Fruit fly (Drosophila melanogaster) whole organism, pupa: Measurements from ENCODE around the gene CG13077.
A peak's percentile ranks its signal among the peaks of the same experiment; 100 is the strongest.

ENCODE experiments used
- CG17806 ChIP-seq: fragments of 200-800 bp; sonication (Bioruptor generic); optimal IDR thresholded peaks from 2 replicates; lab custom pipeline; 2018; ENCODE audit warnings: missing biosample characterization, mild to moderate bottlenecking, missing genetic modification characterization, moderate library complexity
- D1 ChIP-seq: fragments of 200-800 bp; sonication (Bioruptor generic); optimal IDR thresholded peaks from 2 replicates; lab custom pipeline; 2018; ENCODE audit warnings: missing biosample characterization, mild to moderate bottlenecking, missing genetic modification characterization, moderate library complexity
- EcR ChIP-seq: fragments of 200-800 bp; sonication (Bioruptor generic); optimal IDR thresholded peaks from 3 replicates; lab custom pipeline; 2019; ENCODE audit warnings: missing biosample characterization, missing genetic modification characterization, mild to moderate bottlenecking, moderate library complexity, missing genetic modification reagents
- Pif1A ChIP-seq: fragments of 200-800 bp; sonication (Bioruptor generic); optimal IDR thresholded peaks from 3 replicates; lab custom pipeline; 2016; ENCODE audit warnings: missing biosample characterization, missing genetic modification characterization
- fd96Ca ChIP-seq: fragments of 200-800 bp; sonication (Bioruptor generic); IDR thresholded peaks from 3 replicates; pipeline ENCODE4 v1.3.6; 2022; ENCODE audit warnings: missing biosample characterization, missing genetic modification characterization
- gl ChIP-seq: fragments of 200-800 bp; sonication (Bioruptor generic); optimal IDR thresholded peaks from 2 replicates; lab custom pipeline; 2018; ENCODE audit warnings: missing biosample characterization, mild to moderate bottlenecking, missing genetic modification characterization
- rn ChIP-seq: fragments of 200-800 bp; sonication (Bioruptor generic); IDR thresholded peaks from 2 replicates; pipeline ENCODE4 v1.3.6; 2022; ENCODE audit warnings: missing biosample characterization, missing genetic modification characterization

DNA sequence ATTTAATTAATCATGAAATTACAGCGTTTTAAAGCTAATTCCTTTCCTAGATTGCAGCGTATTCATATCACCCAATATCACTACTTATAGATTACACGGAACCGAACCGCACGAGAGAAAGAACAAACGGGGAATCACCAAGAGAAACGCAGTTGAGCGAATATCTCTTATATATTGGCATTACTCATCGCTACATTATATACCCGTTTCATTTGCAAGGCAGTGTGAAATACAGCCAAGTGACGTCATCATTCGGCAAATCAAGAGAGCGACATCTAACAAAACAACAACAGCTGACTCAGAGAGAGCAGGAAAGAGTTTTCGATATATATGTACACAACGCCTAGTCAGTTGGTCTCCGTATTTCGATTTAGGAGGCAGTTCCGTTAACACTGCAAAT, 17.5 kb upstream of the CG13077 start, which contains the start of gene Tep4:
- TF ChIP-seq rn (no peak), Pif1A (GFP tag; lab: Kevin White, UChicago) (no peak), gl (tag; lab: Kevin White, UChicago) (no peak), fd96Ca (GFP tag; lab: Robert Waterston, UW) (no peak), CG17806 (tag; lab: Kevin White, UChicago) (no peak), D1 (tag; lab: Kevin White, UChicago) (no peak), EcR (peak; percentile 31)
